Worm (Caenorhabditis elegans) whole organism, L3 larva: ENCODE measurements around the gene B0244.9.

Experiments used
- R02D3.7 ChIP-seq: fragments of 150-350 bp; optimal IDR thresholded peaks from 2 replicates; lab custom pipeline; 2014; ENCODE audit warnings: missing biosample characterization, missing genetic modification characterization
- aly-2 ChIP-seq: fragments of 150-350 bp; optimal IDR thresholded peaks from 2 replicates; lab custom pipeline; 2014; ENCODE audit warnings: missing biosample characterization, missing genetic modification characterization
- ama-1 ChIP-seq: fragments of 150-350 bp; optimal IDR thresholded peaks from 2 replicates; lab custom pipeline; 2018
- ceh-28 ChIP-seq: fragments of 150-350 bp; optimal IDR thresholded peaks from 2 replicates; lab custom pipeline; 2014; ENCODE audit warnings: missing biosample characterization, missing genetic modification reagents, missing genetic modification characterization
- ceh-82 ChIP-seq: fragments of 150-350 bp; optimal IDR thresholded peaks from 2 replicates; lab custom pipeline; 2014; ENCODE audit warnings: missing biosample characterization, missing genetic modification characterization
- ceh-9 ChIP-seq: sonication (generic microtip); optimal IDR thresholded peaks from 2 replicates; lab custom pipeline; 2018; ENCODE audit warnings: missing biosample characterization, missing genetic modification characterization
- egl-27 ChIP-seq: sonication (generic microtip); optimal IDR thresholded peaks from 4 replicates; lab custom pipeline; 2017; ENCODE audit warnings: missing biosample characterization, missing genetic modification reagents, missing genetic modification characterization
- egl-5 ChIP-seq: fragments of 150-350 bp; optimal IDR thresholded peaks from 2 replicates; lab custom pipeline; 2017; ENCODE audit warnings: missing biosample characterization, missing genetic modification reagents, missing genetic modification characterization, inconsistent platforms
- elt-1 ChIP-seq: fragments of 150-350 bp; optimal IDR thresholded peaks from 2 replicates; lab custom pipeline; 2014; ENCODE audit warnings: missing biosample characterization, missing genetic modification characterization
- elt-2 ChIP-seq: sonication (generic microtip); optimal IDR thresholded peaks from 2 replicates; lab custom pipeline; 2016; ENCODE audit warnings: missing genetic modification reagents, mild to moderate bottlenecking, missing genetic modification characterization, missing compliant biosample characterization
- elt-3 ChIP-seq, 3 experiments: fragments of 150-350 bp in 1 of 3; sonication (generic microtip) in 2 of 3; optimal IDR thresholded peaks; 2 replicates in 2 of 3; 4 replicates in 1 of 3; lab custom pipeline; 2014 to 2017; ENCODE audit warnings: missing biosample characterization in 3 of 3, missing genetic modification characterization in 3 of 3
- eor-1 ChIP-seq, 2 experiments: fragments of 150-350 bp; optimal IDR thresholded peaks; 2 replicates each; lab custom pipeline; 2014 to 2018; ENCODE audit warnings: missing biosample characterization in 2 of 2, missing genetic modification characterization in 2 of 2
- fkh-10 ChIP-seq: sonication (generic microtip); optimal IDR thresholded peaks from 2 replicates; lab custom pipeline; 2017; ENCODE audit warnings: missing biosample characterization, missing genetic modification reagents, missing genetic modification characterization
- hmg-11 ChIP-seq: sonication (generic microtip); optimal IDR thresholded peaks from 2 replicates; lab custom pipeline; 2016; ENCODE audit warnings: missing genetic modification characterization, missing compliant biosample characterization
- jun-1 ChIP-seq: fragments of 150-350 bp; optimal IDR thresholded peaks from 2 replicates; lab custom pipeline; 2014; ENCODE audit warnings: missing biosample characterization, missing genetic modification reagents, missing genetic modification characterization
- lin-15B ChIP-seq: fragments of 150-350 bp; optimal IDR thresholded peaks from 2 replicates; lab custom pipeline; 2014; ENCODE audit warnings: missing biosample characterization, missing genetic modification characterization
- lin-39 ChIP-seq: fragments of 150-350 bp; optimal IDR thresholded peaks from 2 replicates; lab custom pipeline; 2018; ENCODE audit warnings: missing biosample characterization, missing genetic modification reagents, missing genetic modification characterization
- lsy-12 ChIP-seq: sonication (generic microtip); optimal IDR thresholded peaks from 2 replicates; lab custom pipeline; 2016; ENCODE audit warnings: mild to moderate bottlenecking, missing genetic modification characterization, missing compliant biosample characterization
- mdl-1 ChIP-seq: fragments of 150-350 bp; optimal IDR thresholded peaks from 2 replicates; lab custom pipeline; 2014; ENCODE audit warnings: missing biosample characterization, missing genetic modification characterization
- nfya-1 ChIP-seq: sonication (generic microtip); optimal IDR thresholded peaks from 2 replicates; lab custom pipeline; 2017; ENCODE audit warnings: missing genetic modification characterization, mild to moderate bottlenecking, missing compliant biosample characterization, antibody characterized with exemption, moderate library complexity; ENCODE audit not compliant: insufficient read depth
- nhr-11 ChIP-seq: fragments of 150-350 bp; optimal IDR thresholded peaks from 2 replicates; lab custom pipeline; 2014; ENCODE audit warnings: missing biosample characterization, missing genetic modification characterization
- nhr-12 ChIP-seq: fragments of 150-350 bp; optimal IDR thresholded peaks from 2 replicates; lab custom pipeline; 2014; ENCODE audit warnings: missing biosample characterization, missing genetic modification characterization
- nhr-23 ChIP-seq: fragments of 150-350 bp; optimal IDR thresholded peaks from 2 replicates; lab custom pipeline; 2014; ENCODE audit warnings: missing biosample characterization, missing genetic modification reagents, missing genetic modification characterization
- nhr-237 ChIP-seq: fragments of 150-350 bp; optimal IDR thresholded peaks from 2 replicates; lab custom pipeline; 2014; ENCODE audit warnings: missing biosample characterization, missing genetic modification characterization
- nhr-25 ChIP-seq: sonication (generic microtip); optimal IDR thresholded peaks from 2 replicates; lab custom pipeline; 2017; ENCODE audit warnings: missing biosample characterization, missing genetic modification characterization
- nhr-28 ChIP-seq: fragments of 150-350 bp; optimal IDR thresholded peaks from 2 replicates; lab custom pipeline; 2014; ENCODE audit warnings: missing biosample characterization, missing genetic modification characterization
- nhr-43 ChIP-seq: sonication (generic microtip); optimal IDR thresholded peaks from 2 replicates; lab custom pipeline; 2016; ENCODE audit warnings: mild to moderate bottlenecking, missing genetic modification characterization, missing compliant biosample characterization; ENCODE audit not compliant: poor library complexity, severe bottlenecking
- nhr-67 ChIP-seq: fragments of 150-350 bp; optimal IDR thresholded peaks from 2 replicates; lab custom pipeline; 2014; ENCODE audit warnings: missing biosample characterization, missing genetic modification characterization
- nhr-77 ChIP-seq: fragments of 150-350 bp; optimal IDR thresholded peaks from 2 replicates; lab custom pipeline; 2014; ENCODE audit warnings: missing biosample characterization, missing genetic modification characterization
- pha-4 ChIP-seq: fragments of 150-350 bp; optimal IDR thresholded peaks from 2 replicates; lab custom pipeline; 2014; ENCODE audit warnings: missing biosample characterization, missing genetic modification reagents, missing genetic modification characterization
- sea-2 ChIP-seq: fragments of 150-350 bp; sonication (generic microtip); optimal IDR thresholded peaks from 4 replicates; lab custom pipeline; 2014; ENCODE audit warnings: missing biosample characterization, missing genetic modification reagents, missing genetic modification characterization
- snpc-4 ChIP-seq: fragments of 150-350 bp; optimal IDR thresholded peaks from 2 replicates; lab custom pipeline; 2014; ENCODE audit warnings: missing biosample characterization, missing genetic modification characterization
- tbx-2 ChIP-seq: sonication (generic microtip); optimal IDR thresholded peaks from 2 replicates; lab custom pipeline; 2016; ENCODE audit warnings: mild to moderate bottlenecking, missing genetic modification characterization, missing compliant biosample characterization
- unc-62 ChIP-seq: fragments of 150-350 bp; sonication (generic microtip); optimal IDR thresholded peaks from 4 replicates; lab custom pipeline; 2014; ENCODE audit warnings: missing biosample characterization, missing genetic modification reagents, missing genetic modification characterization
- zag-1 ChIP-seq: fragments of 150-350 bp; optimal IDR thresholded peaks from 2 replicates; lab custom pipeline; 2014; ENCODE audit warnings: missing biosample characterization, missing genetic modification characterization
- ztf-11 ChIP-seq: fragments of 150-350 bp; optimal IDR thresholded peaks from 2 replicates; lab custom pipeline; 2014; ENCODE audit warnings: missing biosample characterization, missing genetic modification characterization
- ztf-4 ChIP-seq: fragments of 150-350 bp; optimal IDR thresholded peaks from 2 replicates; lab custom pipeline; 2014; ENCODE audit warnings: missing biosample characterization, missing genetic modification characterization

Gene B0244.9

ce11 chrIII:5721888-5722287 lies 8.9 kb downstream of the B0244.9 start (continued):
- TF ChIP-seq R02D3.7 = peak; percentile 42
- no peak for TF ChIP-seq lin-39 (tag; lab: Kevin White, UChicago)
- TF ChIP-seq ztf-4 (tag; lab: Kevin White, UChicago) = no peak
- peak; percentile 91 for TF ChIP-seq elt-2 (tag; lab: Kevin White, UChicago)
- no peak for TF ChIP-seq ceh-82 (tag; lab: Kevin White, UChicago)
- TF ChIP-seq eor-1 (tag; optimal IDR thresholded peaks at IDR 0.05; lab: Kevin White, UChicago) = no peak
- TF ChIP-seq zag-1 = no peak
- TF ChIP-seq mdl-1 = no peak
- TF ChIP-seq nhr-77 = no peak
- no peak for TF ChIP-seq ztf-11 (tag; lab: Kevin White, UChicago)
- no peak for TF ChIP-seq nhr-28 (tag; lab: Kevin White, UChicago)
- no peak for TF ChIP-seq tbx-2 (tag; lab: Kevin White, UChicago)
- TF ChIP-seq nhr-23 = peak; percentile 74
- peak; percentile 50 for TF ChIP-seq elt-1 (tag; lab: Kevin White, UChicago)
- TF ChIP-seq egl-27 (tag; lab: Kevin White, UChicago) = no peak
- TF ChIP-seq snpc-4 (tag; lab: Kevin White, UChicago) = peak; percentile 85

DNA sequence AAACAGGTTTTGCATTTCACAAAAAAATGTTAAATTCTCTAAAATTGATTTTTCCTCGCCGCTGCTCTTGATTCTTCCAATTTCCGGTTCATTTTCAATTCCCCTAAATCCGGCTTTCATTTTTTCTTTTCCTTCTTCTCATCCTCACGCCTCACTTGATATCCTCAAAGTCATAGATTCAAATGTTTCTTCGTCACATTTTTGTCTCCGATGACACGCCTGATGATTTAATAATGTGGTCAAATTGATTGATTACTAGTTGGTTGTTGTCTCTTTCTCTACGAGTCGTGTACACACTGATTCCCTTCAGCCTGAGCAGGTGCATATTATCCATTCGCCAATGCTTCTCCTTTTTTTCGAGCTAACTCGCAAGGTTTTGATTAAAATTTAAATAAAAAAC lies 9.3 kb downstream of the B0244.9 start:
- TF ChIP-seq nhr-11 (tag; lab: Kevin White, UChicago) (no peak), nhr-25 (tag; lab: Kevin White, UChicago) (no peak), nhr-12 (tag; lab: Kevin White, UChicago) (no peak)

DNA sequence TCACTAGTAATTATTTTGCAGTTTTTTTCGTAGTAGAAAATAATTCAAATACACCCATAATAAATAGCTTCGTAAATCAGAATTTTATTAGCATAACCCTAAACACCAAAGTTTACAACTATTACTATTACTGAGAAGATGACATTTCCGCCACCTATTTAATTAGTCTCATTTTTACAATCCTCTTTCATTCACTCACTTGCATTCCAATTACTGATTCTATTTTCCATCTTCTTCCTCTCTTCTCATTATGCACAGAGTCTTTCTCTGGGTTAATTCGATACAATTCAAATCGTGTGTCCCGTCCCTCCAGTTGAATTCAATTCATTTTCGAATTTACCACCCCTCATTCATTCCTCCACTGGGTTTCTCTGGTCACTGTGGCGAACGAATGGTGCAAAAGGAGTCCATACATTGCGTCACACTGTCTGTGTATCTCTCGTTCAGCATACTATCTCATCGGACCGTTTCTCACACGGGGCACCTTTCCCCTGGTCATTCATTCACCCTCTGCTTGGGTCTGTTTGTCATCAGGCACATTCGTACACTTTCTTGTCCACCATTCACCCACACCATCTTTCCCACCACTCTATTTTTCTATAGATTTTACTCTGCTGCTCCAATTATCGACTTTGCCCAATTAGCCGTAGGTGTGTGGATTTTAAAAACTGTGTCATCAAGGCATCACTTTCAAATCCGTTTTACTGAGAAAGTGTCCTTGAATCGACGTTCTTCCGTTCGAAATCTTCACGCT lies 10.4 kb downstream of the B0244.9 start:
- TF ChIP-seq aly-2 (tag; lab: Kevin White, UChicago) (no peak), nhr-67 (tag; lab: Kevin White, UChicago) (no peak), ceh-9 (no peak), elt-3 (tag; optimal IDR thresholded peaks at IDR 0.05; lab: Kevin White, UChicago) (no peak), lsy-12 (tag; lab: Kevin White, UChicago) (no peak), nhr-23 (no peak), nhr-25 (tag; lab: Kevin White, UChicago) (no peak), nfya-1 (tag; lab: Kevin White, UChicago) (no peak), hmg-11 (tag; lab: Kevin White, UChicago) (no peak), jun-1 (tag; lab: Kevin White, UChicago) (no peak), egl-5 (tag; lab: Kevin White, UChicago) (no peak), ceh-28 (no peak), mdl-1 (no peak)

DNA sequence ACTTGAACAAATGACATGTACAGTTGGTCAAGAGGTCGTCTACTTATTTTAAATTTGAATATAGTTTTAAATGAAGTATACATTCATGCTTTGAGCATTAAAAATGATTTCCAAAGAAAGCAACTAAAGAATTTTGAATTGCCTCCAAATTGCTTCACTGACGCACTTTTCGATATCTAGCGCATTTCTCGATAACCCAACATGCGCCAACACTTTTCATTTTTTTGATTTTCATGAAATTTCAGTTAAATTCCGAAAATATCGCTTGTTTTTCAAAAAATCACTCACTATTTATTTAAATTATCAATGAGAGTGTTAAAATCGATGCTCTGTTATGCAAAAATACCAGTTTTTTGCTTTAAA lies 11.0 kb downstream of the B0244.9 start:
- TF ChIP-seq lin-15B (tag; lab: Kevin White, UChicago) (peak; percentile 21), sea-2 (GFP tag; lab: Kevin White, UChicago) (no peak)

ce11 chrIII:5719105-5719831 lies 11.6 kb downstream of the B0244.9 start:
- TF ChIP-seq nhr-12 (tag; lab: Kevin White, UChicago) = no peak
- TF ChIP-seq hmg-11 (tag; lab: Kevin White, UChicago) = no peak
- TF ChIP-seq nhr-25 (tag; lab: Kevin White, UChicago) = peak; percentile 7
- peak; percentile 48 for TF ChIP-seq elt-1 (tag; lab: Kevin White, UChicago)

DNA sequence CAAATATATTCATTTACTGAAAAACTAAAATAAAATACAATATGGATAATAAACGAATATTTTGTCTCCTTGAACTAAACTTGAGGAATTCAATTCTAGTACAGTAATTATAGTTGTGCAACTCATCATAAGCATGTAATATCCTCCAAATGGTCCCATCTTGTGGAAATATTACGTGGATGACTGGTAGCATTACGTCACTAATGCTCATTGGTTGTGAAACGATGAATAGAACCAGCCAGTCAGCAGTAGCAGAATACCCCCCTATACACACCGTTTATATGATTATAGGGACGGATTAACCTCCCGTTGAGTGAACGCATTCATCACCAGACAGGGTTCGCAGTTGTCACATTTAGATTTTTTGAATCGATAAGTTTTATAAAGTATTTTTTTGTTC lies 12.4 kb downstream of the B0244.9 start:
- TF ChIP-seq lin-15B (tag; lab: Kevin White, UChicago) (no peak), nhr-25 (tag; lab: Kevin White, UChicago) (no peak), ztf-11 (tag; lab: Kevin White, UChicago) (no peak), hmg-11 (tag; lab: Kevin White, UChicago) (no peak), unc-62 (GFP tag; lab: Kevin White, UChicago) (no peak), nhr-237 (tag; lab: Kevin White, UChicago) (no peak), ceh-28 (no peak), nfya-1 (tag; lab: Kevin White, UChicago) (no peak), nhr-77 (no peak), nhr-11 (tag; lab: Kevin White, UChicago) (no peak), elt-3 (tag; optimal IDR thresholded peaks at IDR 0.05; lab: Kevin White, UChicago) (no peak), ama-1 (lab: Kevin White, UChicago) (no peak), aly-2 (tag; lab: Kevin White, UChicago) (no peak), nhr-67 (tag; lab: Kevin White, UChicago) (no peak), lin-39 (tag; lab: Kevin White, UChicago) (no peak), fkh-10 (GFP tag; lab: Kevin White, UChicago) (no peak), pha-4 (no peak), nhr-23 (no peak), lsy-12 (tag; lab: Kevin White, UChicago) (no peak), nhr-43 (tag; lab: Kevin White, UChicago) (no peak)
